Fruit fly (Drosophila melanogaster) whole organism, prepupa: ENCODE data around the gene CG8870.

Experiments used
- CG34406 ChIP-seq: fragments of 200-800 bp; sonication (Bioruptor generic); optimal IDR thresholded peaks from 3 replicates; lab custom pipeline; 2016; ENCODE audit warnings: missing biosample characterization, missing genetic modification characterization
- CG9139 ChIP-seq: fragments of 200-800 bp; sonication (Bioruptor generic); optimal IDR thresholded peaks from 3 replicates; lab custom pipeline; 2017; ENCODE audit warnings: missing biosample characterization, mild to moderate bottlenecking, missing genetic modification characterization
- Eip78C ChIP-seq: fragments of 200-800 bp; sonication (Bioruptor generic); peaks from one replicate; lab custom pipeline; 2016; ENCODE audit warnings: missing biosample characterization, missing genetic modification characterization
- esn ChIP-seq: fragments of 200-800 bp; sonication (Bioruptor generic); optimal IDR thresholded peaks from 2 replicates; lab custom pipeline; 2016; ENCODE audit warnings: missing biosample characterization, mild to moderate bottlenecking, missing genetic modification characterization, moderate library complexity

DNA sequence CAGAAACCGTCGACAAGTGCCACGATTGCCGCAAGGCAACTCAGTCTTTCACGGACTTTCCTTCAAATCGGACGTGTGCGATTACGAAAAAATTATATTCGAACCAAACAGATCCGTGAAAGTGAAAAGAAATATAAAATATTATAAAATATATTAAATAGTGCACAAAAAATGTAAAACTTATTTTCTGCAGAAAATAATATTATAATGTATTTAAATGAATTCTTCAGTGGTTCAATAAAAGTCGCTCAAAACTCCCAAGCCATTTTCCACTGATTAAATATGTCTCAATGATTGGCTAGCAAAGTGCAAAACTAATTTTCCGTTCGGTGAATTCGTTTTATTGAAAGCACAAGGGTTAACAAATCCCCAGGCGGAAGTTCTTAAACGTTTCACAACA is 41.6 kb upstream of the CG8870 start, which contains the start of gene PK2-R1:
- TF ChIP-seq esn (GFP tag; lab: Kevin White, UChicago) (no peak), CG34406 (no peak), CG9139 (GFP tag; lab: Kevin White, UChicago) (no peak), Eip78C (GFP tag; lab: Kevin White, UChicago) (no peak)
